Fruit fly (Drosophila melanogaster) whole organism, wandering third instar larva: ENCODE data around the gene CG5510.

Experiments
- Dfd ChIP-seq: fragments of >200 bp; optimal IDR thresholded peaks from 2 replicates; lab custom pipeline; 2017; ENCODE audit warnings: missing biosample characterization, missing genetic modification characterization
- GATAd ChIP-seq: sonication (Bioruptor generic); optimal IDR thresholded peaks from 2 replicates; lab custom pipeline; 2016; ENCODE audit warnings: missing biosample characterization, missing genetic modification characterization
- HLH106 ChIP-seq: fragments of 200-800 bp; optimal IDR thresholded peaks from 3 replicates; lab custom pipeline; 2019; ENCODE audit warnings: missing biosample characterization, mild to moderate bottlenecking, missing genetic modification characterization, moderate library complexity
- Mio ChIP-seq: sonication (Bioruptor generic); optimal IDR thresholded peaks from 2 replicates; lab custom pipeline; 2016; ENCODE audit warnings: missing biosample characterization, missing genetic modification characterization
- OdsH ChIP-seq: fragments of 200-800 bp; sonication (Bioruptor generic); optimal IDR thresholded peaks from 2 replicates; lab custom pipeline; 2016; ENCODE audit warnings: missing biosample characterization, mild to moderate bottlenecking, missing genetic modification characterization
- Rel ChIP-seq, 2 experiments: fragments of 200-800 bp; sonication (Bioruptor generic) in 1 of 2; optimal IDR thresholded peaks; 2 replicates in 1 of 2; 3 replicates in 1 of 2; lab custom pipeline; 2016 to 2019; ENCODE audit warnings: mild to moderate bottlenecking in 2 of 2, missing biosample characterization in 2 of 2, missing genetic modification characterization in 2 of 2, moderate library complexity in 1 of 2
- Sp1 ChIP-seq: fragments of 200-800 bp; sonication (Bioruptor generic); optimal IDR thresholded peaks from 3 replicates; lab custom pipeline; 2019; ENCODE audit warnings: missing biosample characterization, mild to moderate bottlenecking, missing genetic modification characterization, moderate library complexity
- psq ChIP-seq: fragments of 200-800 bp; sonication (Bioruptor generic); optimal IDR thresholded peaks from 3 replicates; lab custom pipeline; 2017; ENCODE audit warnings: missing biosample characterization, mild to moderate bottlenecking, missing genetic modification characterization, moderate library complexity
- tai ChIP-seq: sonication (Bioruptor generic); optimal IDR thresholded peaks from 2 replicates; lab custom pipeline; 2016; ENCODE audit warnings: missing biosample characterization, missing genetic modification characterization

dm6 chr3R:24188619-24189018, 19.3 kb upstream of the CG5510 start, which contains the start of gene CG5515:
- peak; percentile 67 for TF ChIP-seq HLH106 (tag; lab: Kevin White, UChicago)
- peak; percentile 82 for TF ChIP-seq tai (GFP tag; lab: Kevin White, UChicago)
- TF ChIP-seq psq (GFP tag; lab: Kevin White, UChicago): peak; percentile 40
- no peak for TF ChIP-seq Dfd (GFP tag; lab: Kevin White, UChicago)
- peak; percentile 61 for TF ChIP-seq OdsH (GFP tag; lab: Kevin White, UChicago)
- peak; percentile 15 for TF ChIP-seq GATAd (GFP tag; lab: Kevin White, UChicago)
- TF ChIP-seq Mio (GFP tag; lab: Kevin White, UChicago): no peak
- TF ChIP-seq Rel (GFP tag; optimal IDR thresholded peaks at IDR 0.05; lab: Kevin White, UChicago): no peak
- TF ChIP-seq Rel (tag; optimal IDR thresholded peaks at IDR 0.05; lab: Kevin White, UChicago): no peak
- no peak for TF ChIP-seq Sp1 (GFP tag; lab: Kevin White, UChicago)
